Worm (Caenorhabditis elegans) whole organism, dauer: Measurements from ENCODE around the gene clk-1.

Source experiments
- unc-62 ChIP-seq: sonication (generic microtip); optimal IDR thresholded peaks from 2 replicates; lab custom pipeline; 2017; ENCODE audit warnings: missing biosample characterization, missing genetic modification reagents, missing genetic modification characterization

clk-1 gene

DNA sequence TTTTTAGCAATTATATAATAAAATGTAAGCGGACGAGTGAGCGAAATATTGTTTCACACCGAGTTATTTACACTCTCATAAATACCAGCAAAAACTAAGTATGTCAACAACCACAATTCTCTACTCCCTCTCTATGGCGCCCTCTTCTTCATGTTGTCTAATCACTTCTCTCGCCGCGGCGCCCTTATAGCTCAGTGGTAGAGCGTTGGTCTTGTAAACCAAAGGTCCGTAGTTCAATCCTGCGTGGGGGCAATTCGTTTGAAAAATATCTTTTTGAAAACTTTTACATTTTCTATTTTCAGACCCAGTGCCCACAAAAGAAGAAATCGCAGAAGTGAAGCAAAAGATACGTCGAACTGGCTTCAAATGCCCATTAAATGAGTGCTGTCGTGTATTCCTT is 28.0 kb downstream of the clk-1 start:
- no peak for TF ChIP-seq unc-62 (GFP tag; lab: Kevin White, UChicago)

DNA sequence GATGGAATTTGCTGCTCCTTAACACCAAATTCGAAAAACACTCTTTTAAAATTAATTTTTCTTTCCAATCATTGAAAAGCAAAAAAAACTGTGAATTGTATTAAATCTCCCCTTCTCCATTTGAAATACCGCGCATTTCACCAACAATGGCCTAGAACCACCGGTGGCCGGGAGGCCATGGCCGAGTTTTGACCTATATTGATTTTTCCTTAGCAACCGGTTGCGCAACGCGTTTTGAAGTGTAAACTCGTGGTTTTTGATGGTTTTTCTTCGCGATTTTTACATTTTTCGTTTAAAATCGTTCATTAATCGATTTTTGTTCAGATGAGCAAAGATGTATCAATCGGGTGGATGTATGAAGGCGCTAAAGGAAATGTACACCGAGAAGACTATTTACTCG is 30.6 kb downstream of the clk-1 start, which contains the start of gene mog-3:
mog-3 (plus strand) TSS at position 319 of the 400 bp plus-strand sequence.
- TF ChIP-seq unc-62 (GFP tag; lab: Kevin White, UChicago), result no peak

DNA sequence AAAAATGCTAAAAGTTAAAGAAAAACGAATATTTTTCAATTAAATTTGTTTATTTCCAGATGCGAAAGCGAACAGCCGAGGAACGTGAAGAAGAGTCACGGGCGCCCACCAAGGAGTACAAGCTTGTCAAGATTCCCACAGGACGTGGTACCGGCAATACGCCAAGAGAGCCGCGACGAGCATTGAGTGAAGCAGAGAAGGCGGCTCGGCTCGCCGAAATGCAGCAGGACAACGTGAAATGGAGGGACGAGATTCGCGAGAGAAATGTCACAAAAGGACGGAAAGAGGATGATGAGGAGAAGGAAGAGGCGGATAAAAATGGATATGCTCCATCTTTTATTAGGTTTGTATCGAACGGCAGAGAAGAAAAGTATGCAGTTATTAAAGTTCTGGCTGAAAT is 32.7 kb downstream of the clk-1 start:
- TF ChIP-seq unc-62 (GFP tag; lab: Kevin White, UChicago), result no peak

DNA sequence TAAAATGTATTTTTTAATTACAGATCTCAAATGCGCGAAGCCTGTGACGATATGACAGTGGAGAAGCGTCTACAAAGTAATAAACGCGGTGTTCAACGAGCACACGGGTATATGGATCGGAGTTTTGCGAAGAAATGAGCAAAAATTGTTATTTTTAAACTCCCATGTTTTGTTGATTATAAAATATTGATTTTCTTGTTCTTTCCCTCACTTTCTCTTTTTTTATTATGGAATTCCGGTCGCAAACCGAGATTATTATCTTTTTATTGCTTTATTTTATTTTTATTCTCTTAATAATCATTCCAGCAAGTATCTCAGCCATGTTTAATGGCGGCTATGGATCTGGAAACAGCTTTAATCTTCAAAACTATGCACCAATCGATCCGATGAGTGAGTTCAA is 33.2 kb downstream of the clk-1 start, which contains the start of gene pqe-1:
pqe-1 (plus strand) TSS at position 301 of the 400 bp plus-strand sequence.
- TF ChIP-seq unc-62 (GFP tag; lab: Kevin White, UChicago), result no peak

DNA sequence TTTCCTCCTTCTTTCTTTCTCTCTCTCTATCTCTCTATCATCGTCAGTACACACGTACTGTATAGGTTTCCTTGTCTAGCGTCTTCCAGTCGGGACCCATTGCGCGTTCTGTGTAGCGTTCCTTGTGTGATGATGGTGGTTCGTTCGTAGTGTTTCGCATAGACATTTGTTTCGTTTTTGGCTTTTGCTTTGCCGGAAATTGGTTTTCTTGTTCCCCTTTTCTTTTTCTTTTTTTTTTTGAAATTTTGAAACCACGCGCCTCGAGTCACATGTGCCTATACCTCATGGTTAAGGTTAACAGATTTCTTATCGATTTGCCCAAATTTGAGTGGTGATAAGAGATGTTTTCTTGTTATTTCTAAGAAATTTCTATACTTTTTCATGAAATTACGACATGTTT is 40.9 kb downstream of the clk-1 start:
- no peak for TF ChIP-seq unc-62 (GFP tag; lab: Kevin White, UChicago)

DNA sequence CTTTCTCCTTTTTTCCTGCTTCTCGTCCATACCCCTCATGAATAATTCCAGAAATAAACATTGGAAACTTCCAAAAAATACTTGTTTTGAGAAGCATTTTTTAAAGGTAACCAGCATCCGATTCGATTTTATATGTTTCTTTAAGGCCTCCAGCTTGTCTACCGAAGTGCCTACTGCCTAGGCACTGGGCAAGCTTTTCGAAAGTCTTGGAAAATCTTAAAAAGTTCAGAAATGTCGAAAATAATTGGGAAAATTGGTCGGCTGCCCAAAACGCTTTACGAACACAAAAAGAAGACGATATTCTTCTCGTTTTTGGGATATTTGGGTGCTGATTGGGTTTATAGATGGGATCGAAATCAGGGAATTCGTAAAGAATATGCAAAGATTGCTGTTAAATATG is 44.0 kb downstream of the clk-1 start, which contains the start of gene F52C9.3:
F52C9.3 (plus strand) TSS at position 225 of the 400 bp plus-strand sequence.
- no peak for TF ChIP-seq unc-62 (GFP tag; lab: Kevin White, UChicago)

DNA sequence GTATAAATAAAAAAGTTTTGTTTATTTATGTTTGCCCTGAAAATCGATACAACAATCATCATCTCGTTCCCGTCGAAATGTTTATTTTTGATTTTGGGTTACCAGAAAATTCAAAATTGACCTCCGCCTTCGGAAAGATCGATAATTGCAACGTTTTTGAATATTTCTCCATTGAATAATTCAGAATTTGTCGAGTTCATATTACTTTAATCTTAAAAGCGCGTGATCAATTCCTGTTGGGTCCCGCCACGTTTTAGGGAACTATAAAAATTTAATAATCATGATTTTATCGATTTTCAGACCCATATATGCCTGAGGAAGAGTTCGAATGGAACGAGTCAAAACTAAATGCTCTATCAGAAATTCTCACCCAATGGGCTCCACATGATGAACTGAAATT is 48.6 kb downstream of the clk-1 start, which contains the start of gene sorf-2:
sorf-2 (plus strand) TSS at position 301 of the 400 bp plus-strand sequence.
- no peak for TF ChIP-seq unc-62 (GFP tag; lab: Kevin White, UChicago)
